Fruit fly (Drosophila melanogaster) whole organism, pupa: ENCODE data around the gene CG31917.

ENCODE experiments used
- CG10348 ChIP-seq: fragments of 200-800 bp; sonication (Bioruptor generic); IDR thresholded peaks from 2 replicates; pipeline ENCODE4 v1.3.6; 2022; ENCODE audit warnings: missing biosample characterization, missing genetic modification characterization
- CG12605 ChIP-seq: fragments of 200-800 bp; sonication (Bioruptor generic); IDR thresholded peaks from 2 replicates; pipeline ENCODE4 v1.3.6; 2022; ENCODE audit warnings: missing biosample characterization, missing genetic modification characterization
- CG13204 ChIP-seq: fragments of 200-800 bp; sonication (Bioruptor generic); optimal IDR thresholded peaks from 2 replicates; lab custom pipeline; 2018; ENCODE audit warnings: missing biosample characterization, mild to moderate bottlenecking, missing genetic modification characterization, moderate library complexity
- CG14655 ChIP-seq: fragments of 200-800 bp; sonication (Bioruptor generic); optimal IDR thresholded peaks from 3 replicates; lab custom pipeline; 2017; ENCODE audit warnings: mild to moderate bottlenecking, missing biosample characterization, missing genetic modification reagents, missing genetic modification characterization
- CG15710 ChIP-seq: fragments of 200-800 bp; sonication (Bioruptor generic); optimal IDR thresholded peaks from 2 replicates; lab custom pipeline; 2018; ENCODE audit warnings: missing biosample characterization, mild to moderate bottlenecking, missing genetic modification characterization, moderate library complexity
- CG17806 ChIP-seq: fragments of 200-800 bp; sonication (Bioruptor generic); optimal IDR thresholded peaks from 2 replicates; lab custom pipeline; 2018; ENCODE audit warnings: missing biosample characterization, mild to moderate bottlenecking, missing genetic modification characterization, moderate library complexity
- CG32121 ChIP-seq: fragments of 200-800 bp; sonication (Bioruptor generic); IDR thresholded peaks from 2 replicates; pipeline ENCODE4 v1.3.6; 2022; ENCODE audit warnings: missing biosample characterization, missing genetic modification characterization
- CG34367 ChIP-seq: fragments of 200-800 bp; sonication (Bioruptor generic); optimal IDR thresholded peaks from 2 replicates; lab custom pipeline; 2018; ENCODE audit warnings: missing biosample characterization, mild to moderate bottlenecking, missing genetic modification characterization
- CG4496 ChIP-seq: fragments of 200-800 bp; sonication (Bioruptor generic); IDR thresholded peaks from 3 replicates; pipeline ENCODE4 v1.3.6; 2022; ENCODE audit warnings: missing biosample characterization, missing genetic modification characterization
- CG8159 ChIP-seq: fragments of 200-800 bp; sonication (Bioruptor generic); optimal IDR thresholded peaks from 3 replicates; lab custom pipeline; 2018; ENCODE audit warnings: missing biosample characterization, mild to moderate bottlenecking, missing genetic modification characterization, moderate library complexity
- CG8301 ChIP-seq: fragments of 200-800 bp; sonication (Bioruptor generic); optimal IDR thresholded peaks from 2 replicates; lab custom pipeline; 2018; ENCODE audit warnings: missing biosample characterization, mild to moderate bottlenecking, missing genetic modification characterization
- CG9948 ChIP-seq: fragments of 200-800 bp; sonication (Bioruptor generic); optimal IDR thresholded peaks from 2 replicates; lab custom pipeline; 2018; ENCODE audit warnings: missing biosample characterization, mild to moderate bottlenecking, missing genetic modification characterization, moderate library complexity
- D1 ChIP-seq: fragments of 200-800 bp; sonication (Bioruptor generic); optimal IDR thresholded peaks from 2 replicates; lab custom pipeline; 2018; ENCODE audit warnings: missing biosample characterization, mild to moderate bottlenecking, missing genetic modification characterization, moderate library complexity
- EcR ChIP-seq: fragments of 200-800 bp; sonication (Bioruptor generic); optimal IDR thresholded peaks from 3 replicates; lab custom pipeline; 2019; ENCODE audit warnings: missing biosample characterization, missing genetic modification characterization, mild to moderate bottlenecking, moderate library complexity, missing genetic modification reagents
- Ets98B ChIP-seq: fragments of 200-800 bp; sonication (Bioruptor generic); IDR thresholded peaks from 2 replicates; pipeline ENCODE4 v1.3.6; 2022; ENCODE audit warnings: missing biosample characterization, missing genetic modification characterization
- Pif1A ChIP-seq: fragments of 200-800 bp; sonication (Bioruptor generic); optimal IDR thresholded peaks from 3 replicates; lab custom pipeline; 2016; ENCODE audit warnings: missing biosample characterization, missing genetic modification characterization
- Pif1B ChIP-seq: fragments of 200-800 bp; sonication (Bioruptor generic); optimal IDR thresholded peaks from 3 replicates; lab custom pipeline; 2016; ENCODE audit warnings: missing biosample characterization, missing genetic modification characterization
- Snoo ChIP-seq: fragments of 200-800 bp; sonication (Bioruptor generic); optimal IDR thresholded peaks from 3 replicates; lab custom pipeline; 2017; ENCODE audit warnings: missing biosample characterization, mild to moderate bottlenecking, missing genetic modification characterization, inconsistent platforms
- fd96Ca ChIP-seq: fragments of 200-800 bp; sonication (Bioruptor generic); IDR thresholded peaks from 3 replicates; pipeline ENCODE4 v1.3.6; 2022; ENCODE audit warnings: missing biosample characterization, missing genetic modification characterization
- gl ChIP-seq: fragments of 200-800 bp; sonication (Bioruptor generic); optimal IDR thresholded peaks from 2 replicates; lab custom pipeline; 2018; ENCODE audit warnings: missing biosample characterization, mild to moderate bottlenecking, missing genetic modification characterization
- rn ChIP-seq: fragments of 200-800 bp; sonication (Bioruptor generic); IDR thresholded peaks from 2 replicates; pipeline ENCODE4 v1.3.6; 2022; ENCODE audit warnings: missing biosample characterization, missing genetic modification characterization

Gene CG31917

DNA sequence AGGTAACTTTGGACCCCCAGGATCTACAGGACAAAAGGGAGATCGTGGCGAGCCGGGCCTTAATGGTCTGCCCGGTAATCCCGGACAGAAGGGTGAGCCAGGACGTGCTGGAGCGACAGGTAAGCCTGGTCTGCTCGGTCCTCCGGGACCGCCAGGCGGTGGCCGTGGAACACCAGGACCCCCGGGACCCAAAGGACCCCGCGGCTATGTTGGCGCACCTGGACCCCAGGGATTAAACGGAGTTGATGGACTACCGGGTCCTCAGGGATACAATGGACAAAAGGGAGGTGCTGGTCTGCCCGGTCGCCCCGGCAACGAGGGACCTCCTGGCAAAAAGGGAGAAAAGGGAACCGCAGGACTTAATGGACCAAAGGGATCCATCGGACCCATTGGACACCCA lies 21.3 kb upstream of the CG31917 start:
- TF ChIP-seq D1 (tag; lab: Kevin White, UChicago) (no peak), CG9948 (no peak), EcR (no peak), CG4496 (no peak), CG15710 (tag; lab: Kevin White, UChicago) (no peak), CG8301 (tag; lab: Kevin White, UChicago) (no peak), CG13204 (GFP tag; lab: Kevin White, UChicago) (no peak), CG32121 (GFP tag; lab: Robert Waterston, UW) (no peak), Ets98B (GFP tag; lab: Robert Waterston, UW) (no peak), gl (tag; lab: Kevin White, UChicago) (no peak), Pif1A (GFP tag; lab: Kevin White, UChicago) (no peak), CG8159 (tag; lab: Kevin White, UChicago) (no peak)

DNA sequence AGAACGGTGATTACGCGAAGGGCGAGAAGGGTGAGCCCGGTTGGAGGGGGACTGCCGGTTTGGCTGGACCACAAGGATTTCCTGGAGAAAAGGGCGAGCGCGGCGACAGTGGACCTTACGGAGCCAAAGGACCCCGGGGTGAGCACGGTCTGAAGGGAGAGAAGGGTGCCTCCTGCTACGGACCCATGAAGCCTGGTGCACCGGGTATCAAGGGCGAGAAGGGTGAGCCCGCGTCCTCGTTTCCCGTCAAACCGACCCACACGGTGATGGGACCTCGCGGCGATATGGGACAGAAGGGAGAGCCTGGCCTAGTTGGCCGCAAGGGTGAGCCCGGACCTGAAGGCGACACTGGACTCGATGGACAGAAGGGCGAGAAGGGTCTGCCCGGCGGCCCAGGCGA lies 20.8 kb upstream of the CG31917 start:
- no peak for TF ChIP-seq CG4496
- no peak for TF ChIP-seq CG14655 (GFP tag; lab: Kevin White, UChicago)
- TF ChIP-seq CG8159 (tag; lab: Kevin White, UChicago) = no peak
- no peak for TF ChIP-seq CG34367 (tag; lab: Kevin White, UChicago)
- no peak for TF ChIP-seq fd96Ca
- TF ChIP-seq D1 (tag; lab: Kevin White, UChicago) = no peak

DNA sequence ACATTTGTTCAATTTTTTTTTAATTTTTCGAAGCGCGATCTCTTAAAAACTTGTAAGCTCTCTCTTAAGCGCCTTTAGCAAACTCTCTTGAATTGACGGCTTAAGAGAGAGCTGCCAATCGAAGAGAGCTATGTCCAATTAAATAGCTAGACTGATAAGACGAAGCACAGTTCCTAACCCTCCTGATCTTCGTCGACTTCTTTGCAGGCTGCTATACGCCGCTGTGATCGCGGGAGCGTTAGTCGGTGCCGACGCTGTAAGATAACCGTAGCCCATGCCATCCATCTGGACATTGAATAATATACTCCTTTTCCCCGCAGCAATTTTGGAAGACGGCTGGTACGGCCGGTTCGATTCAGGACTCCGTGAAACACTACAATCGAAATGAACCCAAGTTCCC lies 19.9 kb upstream of the CG31917 start:
- TF ChIP-seq CG32121 (GFP tag; lab: Robert Waterston, UW) (no peak), CG14655 (GFP tag; lab: Kevin White, UChicago) (no peak), gl (tag; lab: Kevin White, UChicago) (no peak), CG9948 (no peak), Pif1A (GFP tag; lab: Kevin White, UChicago) (no peak), Ets98B (GFP tag; lab: Robert Waterston, UW) (no peak), CG17806 (tag; lab: Kevin White, UChicago) (no peak), CG15710 (tag; lab: Kevin White, UChicago) (no peak), CG13204 (GFP tag; lab: Kevin White, UChicago) (no peak)

DNA sequence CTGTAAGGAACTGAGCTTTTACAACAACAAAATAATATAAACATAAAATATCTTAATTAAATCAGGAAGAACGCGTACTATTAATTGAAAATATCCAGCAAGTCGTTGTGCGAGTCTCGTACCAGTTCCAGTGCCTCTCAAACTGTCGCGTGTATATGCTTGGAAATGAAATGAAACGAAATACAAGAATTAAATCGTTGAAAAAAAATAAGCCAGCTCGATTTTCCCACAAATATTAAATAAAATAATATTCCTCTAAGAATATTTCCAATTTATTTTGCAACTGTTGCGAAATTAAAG lies 19.1 kb upstream of the CG31917 start:
- TF ChIP-seq CG17806 (tag; lab: Kevin White, UChicago) (no peak), Ets98B (GFP tag; lab: Robert Waterston, UW) (no peak), Pif1A (GFP tag; lab: Kevin White, UChicago) (no peak), gl (tag; lab: Kevin White, UChicago) (no peak), CG8159 (tag; lab: Kevin White, UChicago) (no peak), CG8301 (tag; lab: Kevin White, UChicago) (no peak), CG12605 (no peak), Pif1B (GFP tag; lab: Kevin White, UChicago) (no peak), D1 (tag; lab: Kevin White, UChicago) (no peak), CG4496 (no peak), EcR (no peak), rn (GFP tag; lab: Robert Waterston, UW) (no peak), CG15710 (tag; lab: Kevin White, UChicago) (no peak)
- TF ChIP-seq, all 21 proteins: peak for 0

DNA sequence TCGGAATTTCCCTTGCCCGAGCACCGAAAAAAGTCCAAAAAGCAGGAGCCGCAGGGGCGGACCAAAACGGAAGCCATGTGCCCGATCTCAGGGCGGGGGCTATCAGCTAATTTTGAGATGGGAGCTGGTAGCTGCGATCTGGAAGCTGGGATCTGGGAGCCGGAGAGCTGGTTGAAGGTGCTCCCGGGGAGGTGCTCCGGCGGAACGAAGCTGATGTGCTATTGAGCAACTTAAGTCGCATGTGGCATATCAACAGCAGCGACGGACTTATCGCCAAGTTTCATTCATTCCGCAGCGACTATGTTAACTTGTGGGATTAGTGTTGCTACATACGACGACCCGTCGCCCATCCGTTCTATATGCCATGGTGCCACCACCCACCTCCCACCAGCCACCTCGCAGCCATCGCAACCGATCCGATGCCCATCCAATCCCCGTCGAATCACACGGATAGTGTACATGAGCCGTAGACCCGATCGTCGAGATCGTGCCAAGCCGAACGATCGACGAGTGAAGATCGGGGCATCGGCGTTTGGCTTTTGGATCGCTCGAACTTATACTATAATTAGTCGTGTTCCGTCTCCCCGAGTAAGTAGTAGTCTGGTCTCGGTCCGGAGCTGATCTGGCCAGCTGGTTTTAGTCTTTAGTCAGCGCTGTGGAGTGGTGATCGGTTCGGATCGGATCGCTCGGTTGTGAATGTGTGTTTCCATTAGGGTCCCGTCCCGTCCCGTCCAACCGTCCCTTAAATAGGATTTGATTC lies 18.6 kb upstream of the CG31917 start, which contains the start of gene Col4a1:
TSS of gene Col4a1 (plus strand) at position 561 of the 760 bp plus-strand sequence.
- TF ChIP-seq Pif1A (GFP tag; lab: Kevin White, UChicago) = no peak
- TF ChIP-seq CG8159 (tag; lab: Kevin White, UChicago) = no peak
- TF ChIP-seq EcR = no peak
- no peak for TF ChIP-seq CG14655 (GFP tag; lab: Kevin White, UChicago)
- TF ChIP-seq Pif1B (GFP tag; lab: Kevin White, UChicago) = no peak
- TF ChIP-seq gl (tag; lab: Kevin White, UChicago) = no peak
- no peak for TF ChIP-seq D1 (tag; lab: Kevin White, UChicago)
- TF ChIP-seq CG15710 (tag; lab: Kevin White, UChicago) = no peak
- TF ChIP-seq CG17806 (tag; lab: Kevin White, UChicago) = no peak
- TF ChIP-seq CG12605 = no peak
- no peak for TF ChIP-seq CG4496
- TF ChIP-seq CG13204 (GFP tag; lab: Kevin White, UChicago) = no peak

DNA sequence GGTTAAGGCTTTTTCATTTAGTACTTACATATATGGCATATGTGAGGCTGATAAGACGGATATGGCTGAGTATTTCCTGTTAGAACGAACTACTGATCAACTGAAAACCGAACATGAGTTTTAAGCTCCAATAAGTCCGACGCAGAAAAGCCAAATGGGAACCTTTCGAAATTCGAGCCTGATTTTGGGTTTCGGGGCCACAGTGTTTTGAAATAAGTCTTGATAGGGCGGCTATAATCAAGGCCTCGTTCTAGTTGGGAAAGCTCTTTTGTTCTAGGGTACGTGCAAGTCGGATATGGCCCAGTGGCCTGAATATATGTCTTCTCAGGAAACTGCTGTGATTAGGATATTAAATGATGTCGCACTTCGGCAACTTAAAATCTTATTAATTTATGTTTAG lies 17.5 kb upstream of the CG31917 start, which contains the start of gene vkg:
TSS of gene vkg (minus strand) at position 101 of the 400 bp plus-strand sequence.
- TF ChIP-seq CG34367 (tag; lab: Kevin White, UChicago) (no peak), rn (GFP tag; lab: Robert Waterston, UW) (no peak), CG8159 (tag; lab: Kevin White, UChicago) (no peak), Snoo (tag; lab: Kevin White, UChicago) (no peak), Pif1B (GFP tag; lab: Kevin White, UChicago) (no peak), CG32121 (GFP tag; lab: Robert Waterston, UW) (no peak), CG9948 (no peak), Ets98B (GFP tag; lab: Robert Waterston, UW) (no peak), CG4496 (no peak), CG14655 (GFP tag; lab: Kevin White, UChicago) (no peak), CG10348 (GFP tag; lab: Robert Waterston, UW) (no peak), CG8301 (tag; lab: Kevin White, UChicago) (no peak), CG17806 (tag; lab: Kevin White, UChicago) (no peak), fd96Ca (no peak), CG12605 (no peak), CG13204 (GFP tag; lab: Kevin White, UChicago) (no peak), Pif1A (GFP tag; lab: Kevin White, UChicago) (no peak)
- TF ChIP-seq, all 21 proteins: peak for 0
